Worm (Caenorhabditis elegans) whole organism, mixed stage, embryonic: Measurements from ENCODE around the gene C44H9.5.

Experiments used
- bed-3 ChIP-seq: fragments of 200-800 bp; sonication (Bioruptor generic); optimal IDR thresholded peaks from 3 replicates; lab custom pipeline; 2018; ENCODE audit warnings: mild to moderate bottlenecking, missing genetic modification characterization, moderate library complexity, missing compliant biosample characterization
- mab-5 ChIP-seq: fragments of 150-350 bp; optimal IDR thresholded peaks from 2 replicates; lab custom pipeline; 2014; ENCODE audit warnings: missing biosample characterization, missing genetic modification characterization
- nhr-237 ChIP-seq: fragments of 150-350 bp; optimal IDR thresholded peaks from 2 replicates; lab custom pipeline; 2014; ENCODE audit warnings: missing biosample characterization, missing genetic modification characterization
- sptf-1 ChIP-seq: sonication (generic microtip); optimal IDR thresholded peaks from 2 replicates; lab custom pipeline; 2017; ENCODE audit warnings: mild to moderate bottlenecking, missing genetic modification characterization, moderate library complexity, missing compliant biosample characterization
- unc-39 ChIP-seq: fragments of 150-350 bp; optimal IDR thresholded peaks from 2 replicates; lab custom pipeline; 2014; ENCODE audit warnings: missing biosample characterization, missing genetic modification characterization
- unc-62 ChIP-seq: fragments of 150-350 bp; optimal IDR thresholded peaks from 2 replicates; lab custom pipeline; 2014; ENCODE audit warnings: missing biosample characterization, missing genetic modification reagents, missing genetic modification characterization
- ztf-11 ChIP-seq: fragments of 150-350 bp; optimal IDR thresholded peaks from 2 replicates; lab custom pipeline; 2014; ENCODE audit warnings: missing biosample characterization, missing genetic modification characterization

- TF ChIP-seq nhr-237 = no peak
- no peak for TF ChIP-seq unc-39 (tag; lab: Kevin White, UChicago)
- TF ChIP-seq unc-62 (GFP tag; lab: Kevin White, UChicago) = no peak
- no peak for TF ChIP-seq ztf-11 (tag; lab: Kevin White, UChicago)
- TF ChIP-seq sptf-1 (tag; lab: Kevin White, UChicago) = no peak
- TF ChIP-seq mab-5 (tag; lab: Kevin White, UChicago) = no peak
- no peak for TF ChIP-seq bed-3 (GFP tag; lab: Kevin White, UChicago)
These were observed 29.7 kb downstream of the C44H9.5 start, which contains the start of the genes ZC443.4 and ugt-18 for ce11 chrV:12819792-12820453.
